Worm (Caenorhabditis elegans) whole organism, mixed stage, embryonic: ENCODE results near the gene F13H10.1.

Source experiments
- flh-1 ChIP-seq: fragments of 200-800 bp; sonication (Bioruptor generic); optimal IDR thresholded peaks from 2 replicates; lab custom pipeline; 2018; ENCODE audit warnings: mild to moderate bottlenecking, missing genetic modification characterization, moderate library complexity, missing compliant biosample characterization
- nhr-237 ChIP-seq: fragments of 150-350 bp; optimal IDR thresholded peaks from 2 replicates; lab custom pipeline; 2014; ENCODE audit warnings: missing biosample characterization, missing genetic modification characterization
- nhr-28 ChIP-seq: fragments of 150-350 bp; optimal IDR thresholded peaks from 2 replicates; lab custom pipeline; 2014; ENCODE audit warnings: missing biosample characterization, missing genetic modification characterization
- sptf-1 ChIP-seq: sonication (generic microtip); optimal IDR thresholded peaks from 2 replicates; lab custom pipeline; 2017; ENCODE audit warnings: mild to moderate bottlenecking, missing genetic modification characterization, moderate library complexity, missing compliant biosample characterization
- unc-62 ChIP-seq: fragments of 150-350 bp; optimal IDR thresholded peaks from 2 replicates; lab custom pipeline; 2014; ENCODE audit warnings: missing biosample characterization, missing genetic modification reagents, missing genetic modification characterization

ce11 chrIV:11011920-11012319, 7.5 kb downstream of the F13H10.1 start, which contains the start of gene ndx-9:
- TF ChIP-seq unc-62 (GFP tag; lab: Kevin White, UChicago), result no peak
- TF ChIP-seq nhr-28 (tag; lab: Kevin White, UChicago), result no peak
- no peak for TF ChIP-seq flh-1 (GFP tag; lab: Kevin White, UChicago)
- no peak for TF ChIP-seq sptf-1 (tag; lab: Kevin White, UChicago)
- TF ChIP-seq nhr-237 (tag; lab: Kevin White, UChicago), result no peak
